Fruit fly (Drosophila melanogaster): Measurements from ENCODE around the gene Dyro.

Dyro gene

dm6 chr3L:11256147-11256971 is 39.4 kb downstream of the Dyro start (continued):
- TF ChIP-seq B-H2 (GFP tag; optimal IDR thresholded peaks at IDR 0.05) = peak; percentile 59
- peak; percentile 76 for TF ChIP-seq CG3281 (GFP tag; optimal IDR thresholded peaks at IDR 0.05)
- TF ChIP-seq da (GFP tag; optimal IDR thresholded peaks at IDR 0.05) = peak; percentile 7
- peak; percentile 35; the same call in 1 of the 2 replicates for TF ChIP-seq wdn (GFP tag; IDR thresholded peaks at IDR 0.05)
- peak; percentile 38; the same call in 2 of the 3 replicates for TF ChIP-seq Aef1 (GFP tag; IDR thresholded peaks at IDR 0.05)
- peak; percentile 53 for TF ChIP-seq CG1603 (tag; optimal IDR thresholded peaks at IDR 0.05)
- TF ChIP-seq fu2 (GFP tag; optimal IDR thresholded peaks at IDR 0.05) = no peak
- TF ChIP-seq CG2202 (tag; optimal IDR thresholded peaks at IDR 0.05) = peak; percentile 56
- no peak for TF ChIP-seq Mes4 (GFP tag; optimal IDR thresholded peaks at IDR 0.05)
- TF ChIP-seq Optix (GFP tag; IDR thresholded peaks at IDR 0.05) = peak; percentile 73; the same call in 2 of the 3 replicates
- peak; percentile 65 for TF ChIP-seq gsb (GFP tag; IDR thresholded peaks at IDR 0.05)
- no peak for TF ChIP-seq gcm2 (GFP tag; optimal IDR thresholded peaks at IDR 0.05)
- TF ChIP-seq CG8388 (GFP tag; optimal IDR thresholded peaks at IDR 0.05) = peak; percentile 81
- TF ChIP-seq z (GFP tag; IDR thresholded peaks at IDR 0.05) = 0 out of 3 replicates have a peak, but pooled peaks have one; percentile 26
- peak; percentile 73 for TF ChIP-seq Rfx (GFP tag; IDR thresholded peaks at IDR 0.05)
- TF ChIP-seq luna (GFP tag; optimal IDR thresholded peaks at IDR 0.05) = no peak
- TF ChIP-seq CG32532 (GFP tag; IDR thresholded peaks at IDR 0.05) = peak; percentile 80
- TF ChIP-seq BEAF-32 (GFP tag; optimal IDR thresholded peaks at IDR 0.05) = no peak
- peak; percentile 63 for TF ChIP-seq Abd-B (GFP tag; optimal IDR thresholded peaks at IDR 0.05)
- TF ChIP-seq en (GFP tag; optimal IDR thresholded peaks at IDR 0.05) = no peak
- TF ChIP-seq CG31388 (GFP tag; optimal IDR thresholded peaks at IDR 0.05) = no peak
- TF ChIP-seq aop (GFP tag; IDR thresholded peaks at IDR 0.05) = peak; percentile 23; the same call in 1 of the 2 replicates
- no peak for TF ChIP-seq CG14667 (GFP tag; IDR thresholded peaks at IDR 0.05)
- TF ChIP-seq CG7963 (GFP tag; IDR thresholded peaks at IDR 0.05; ENCODE audit: partially characterized antibody) = no peak
- peak; percentile 49 for TF ChIP-seq CG13123 (GFP tag; optimal IDR thresholded peaks at IDR 0.05)
- peak; percentile 14 for TF ChIP-seq fd64A (GFP tag; optimal IDR thresholded peaks at IDR 0.05)
- TF ChIP-seq shn (GFP tag; optimal IDR thresholded peaks at IDR 0.05) = no peak
- peak; percentile 77 for TF ChIP-seq CG16815 (GFP tag; optimal IDR thresholded peaks at IDR 0.05)
- no peak for TF ChIP-seq pan (optimal IDR thresholded peaks at IDR 0.05)
- TF ChIP-seq pan (GFP tag; optimal IDR thresholded peaks at IDR 0.05 in 1 of 2, IDR thresholded peaks at IDR 0.05 in 1 of 2) = peak in 1 of 2 experiments; percentile 61
- peak in 1 of 2 experiments; percentile 32 for TF ChIP-seq crp (GFP tag; optimal IDR thresholded peaks at IDR 0.05)
- TF ChIP-seq CG3407 (GFP tag; optimal IDR thresholded peaks at IDR 0.05) = peak; percentile 100
- no peak for TF ChIP-seq ash1 (GFP tag; optimal IDR thresholded peaks at IDR 0.05)
- no peak for TF ChIP-seq stwl (tag; optimal IDR thresholded peaks at IDR 0.05)
- peak; percentile 29; the same call in 1 of the 2 replicates for TF ChIP-seq nerfin-2 (GFP tag; IDR thresholded peaks at IDR 0.05; ENCODE audit: partially characterized antibody)
- TF ChIP-seq lilli (GFP tag; optimal IDR thresholded peaks at IDR 0.05) = peak; percentile 62
- no peak for TF ChIP-seq prd (optimal IDR thresholded peaks at IDR 0.05)
- TF ChIP-seq prd (GFP tag; IDR thresholded peaks at IDR 0.05) = peak; percentile 79
- TF ChIP-seq CG2889 (GFP tag; IDR thresholded peaks at IDR 0.05) = peak; percentile 67
- TF ChIP-seq CG14965 (GFP tag; optimal IDR thresholded peaks at IDR 0.05; ENCODE audit: borderline replicate concordance) = no peak
- TF ChIP-seq sqz (GFP tag; optimal IDR thresholded peaks at IDR 0.05) = peak; percentile 73
- TF ChIP-seq pnt (GFP tag; optimal IDR thresholded peaks at IDR 0.05) = peak; percentile 60
- peak; percentile 88 for TF ChIP-seq CG12391 (tag; optimal IDR thresholded peaks at IDR 0.05)
- TF ChIP-seq danr (GFP tag; IDR thresholded peaks at IDR 0.05) = no peak
- TF ChIP-seq CG3726 (GFP tag; IDR thresholded peaks at IDR 0.05) = no peak
- peak; percentile 28 for TF ChIP-seq tx (GFP tag; optimal IDR thresholded peaks at IDR 0.05)
- TF ChIP-seq CG6765 (GFP tag; optimal IDR thresholded peaks at IDR 0.05) = peak; percentile 60
- TF ChIP-seq CG6175 (GFP tag; IDR thresholded peaks at IDR 0.05) = peak; percentile 99
- TF ChIP-seq CG9609 (GFP tag; optimal IDR thresholded peaks at IDR 0.05) = peak; percentile 33

Data from whole organism, embryonic.